Worm (Caenorhabditis elegans) whole organism, mixed stage, embryonic: ENCODE measurements around the gene ubl-1.

Source experiments
- snpc-4 ChIP-seq: fragments of 150-350 bp; optimal IDR thresholded peaks from 2 replicates; lab custom pipeline; 2014; ENCODE audit warnings: missing biosample characterization, missing genetic modification characterization
- ztf-11 ChIP-seq: fragments of 150-350 bp; optimal IDR thresholded peaks from 2 replicates; lab custom pipeline; 2014; ENCODE audit warnings: missing biosample characterization, missing genetic modification characterization

DNA sequence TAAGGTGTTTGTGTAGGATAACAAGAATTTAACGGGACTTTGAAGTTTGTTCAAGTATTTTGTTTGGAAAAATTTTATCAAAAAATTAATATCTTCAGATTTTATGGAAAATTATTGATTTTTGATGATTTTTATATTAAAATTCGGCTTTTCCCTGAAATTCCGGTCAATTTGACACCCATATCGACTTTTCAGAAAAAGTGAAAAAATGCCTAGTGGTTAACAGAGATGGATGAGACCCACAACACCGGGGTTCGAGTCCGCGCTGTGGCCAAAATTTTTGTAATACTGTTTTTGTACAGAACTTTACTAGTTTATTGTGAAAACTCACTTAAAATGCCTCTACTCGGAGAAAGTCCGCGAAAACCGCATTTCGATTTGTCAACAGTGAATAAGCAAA, 41.5 kb downstream of the ubl-1 start:
- TF ChIP-seq ztf-11 (tag; lab: Kevin White, UChicago) (no peak), snpc-4 (no peak)
